Worm (Caenorhabditis elegans) whole organism, L3 larva: ENCODE data around the gene F40C5.1.

ENCODE experiments used
- R02D3.7 ChIP-seq: fragments of 150-350 bp; optimal IDR thresholded peaks from 2 replicates; lab custom pipeline; 2014; ENCODE audit warnings: missing biosample characterization, missing genetic modification characterization
- ZK546.5 ChIP-seq: sonication (generic microtip); optimal IDR thresholded peaks from 2 replicates; lab custom pipeline; 2017; ENCODE audit warnings: missing biosample characterization, missing genetic modification characterization
- ceh-16 ChIP-seq: sonication (generic microtip); optimal IDR thresholded peaks from 2 replicates; lab custom pipeline; 2017; ENCODE audit warnings: missing biosample characterization, missing genetic modification characterization
- ceh-28 ChIP-seq: fragments of 150-350 bp; optimal IDR thresholded peaks from 2 replicates; lab custom pipeline; 2014; ENCODE audit warnings: missing biosample characterization, missing genetic modification reagents, missing genetic modification characterization
- ceh-9 ChIP-seq: sonication (generic microtip); optimal IDR thresholded peaks from 2 replicates; lab custom pipeline; 2018; ENCODE audit warnings: missing biosample characterization, missing genetic modification characterization
- daf-12 ChIP-seq: fragments of 150-350 bp; optimal IDR thresholded peaks from 2 replicates; lab custom pipeline; 2014; ENCODE audit warnings: missing biosample characterization, missing genetic modification reagents, missing genetic modification characterization
- egl-27 ChIP-seq: sonication (generic microtip); optimal IDR thresholded peaks from 4 replicates; lab custom pipeline; 2017; ENCODE audit warnings: missing biosample characterization, missing genetic modification reagents, missing genetic modification characterization
- egl-5 ChIP-seq: fragments of 150-350 bp; optimal IDR thresholded peaks from 2 replicates; lab custom pipeline; 2017; ENCODE audit warnings: missing biosample characterization, missing genetic modification reagents, missing genetic modification characterization, inconsistent platforms
- elt-2 ChIP-seq: sonication (generic microtip); optimal IDR thresholded peaks from 2 replicates; lab custom pipeline; 2016; ENCODE audit warnings: missing genetic modification reagents, mild to moderate bottlenecking, missing genetic modification characterization, missing compliant biosample characterization
- elt-3 ChIP-seq, 3 experiments: fragments of 150-350 bp in 1 of 3; sonication (generic microtip) in 2 of 3; optimal IDR thresholded peaks; 2 replicates in 2 of 3; 4 replicates in 1 of 3; lab custom pipeline; 2014 to 2017; ENCODE audit warnings: missing biosample characterization in 3 of 3, missing genetic modification characterization in 3 of 3
- eor-1 ChIP-seq, 2 experiments: fragments of 150-350 bp; optimal IDR thresholded peaks; 2 replicates each; lab custom pipeline; 2014 to 2018; ENCODE audit warnings: missing biosample characterization in 2 of 2, missing genetic modification characterization in 2 of 2
- fkh-10 ChIP-seq: sonication (generic microtip); optimal IDR thresholded peaks from 2 replicates; lab custom pipeline; 2017; ENCODE audit warnings: missing biosample characterization, missing genetic modification reagents, missing genetic modification characterization
- fos-1 ChIP-seq: fragments of 150-350 bp; optimal IDR thresholded peaks from 2 replicates; lab custom pipeline; 2014; ENCODE audit warnings: missing biosample characterization, missing genetic modification characterization
- hmg-11 ChIP-seq: sonication (generic microtip); optimal IDR thresholded peaks from 2 replicates; lab custom pipeline; 2016; ENCODE audit warnings: missing genetic modification characterization, missing compliant biosample characterization
- lin-15B ChIP-seq: fragments of 150-350 bp; optimal IDR thresholded peaks from 2 replicates; lab custom pipeline; 2014; ENCODE audit warnings: missing biosample characterization, missing genetic modification characterization
- lin-39 ChIP-seq: fragments of 150-350 bp; optimal IDR thresholded peaks from 2 replicates; lab custom pipeline; 2018; ENCODE audit warnings: missing biosample characterization, missing genetic modification reagents, missing genetic modification characterization
- lsy-12 ChIP-seq: sonication (generic microtip); optimal IDR thresholded peaks from 2 replicates; lab custom pipeline; 2016; ENCODE audit warnings: mild to moderate bottlenecking, missing genetic modification characterization, missing compliant biosample characterization
- mml-1 ChIP-seq: fragments of 150-350 bp; sonication (generic microtip); optimal IDR thresholded peaks from 3 replicates; lab custom pipeline; 2014; ENCODE audit warnings: missing biosample characterization, missing genetic modification characterization
- nfya-1 ChIP-seq: sonication (generic microtip); optimal IDR thresholded peaks from 2 replicates; lab custom pipeline; 2017; ENCODE audit warnings: missing genetic modification characterization, mild to moderate bottlenecking, missing compliant biosample characterization, antibody characterized with exemption, moderate library complexity; ENCODE audit not compliant: insufficient read depth
- nhr-12 ChIP-seq: fragments of 150-350 bp; optimal IDR thresholded peaks from 2 replicates; lab custom pipeline; 2014; ENCODE audit warnings: missing biosample characterization, missing genetic modification characterization
- nhr-237 ChIP-seq: fragments of 150-350 bp; optimal IDR thresholded peaks from 2 replicates; lab custom pipeline; 2014; ENCODE audit warnings: missing biosample characterization, missing genetic modification characterization
- nhr-25 ChIP-seq: sonication (generic microtip); optimal IDR thresholded peaks from 2 replicates; lab custom pipeline; 2017; ENCODE audit warnings: missing biosample characterization, missing genetic modification characterization
- nhr-28 ChIP-seq: fragments of 150-350 bp; optimal IDR thresholded peaks from 2 replicates; lab custom pipeline; 2014; ENCODE audit warnings: missing biosample characterization, missing genetic modification characterization
- nhr-43 ChIP-seq: sonication (generic microtip); optimal IDR thresholded peaks from 2 replicates; lab custom pipeline; 2016; ENCODE audit warnings: mild to moderate bottlenecking, missing genetic modification characterization, missing compliant biosample characterization; ENCODE audit not compliant: poor library complexity, severe bottlenecking
- nhr-76 ChIP-seq: fragments of 150-350 bp; sonication (generic microtip); optimal IDR thresholded peaks from 5 replicates; lab custom pipeline; 2014; ENCODE audit warnings: missing biosample characterization, missing genetic modification characterization
- nhr-77 ChIP-seq: fragments of 150-350 bp; optimal IDR thresholded peaks from 2 replicates; lab custom pipeline; 2014; ENCODE audit warnings: missing biosample characterization, missing genetic modification characterization
- pha-4 ChIP-seq: fragments of 150-350 bp; optimal IDR thresholded peaks from 2 replicates; lab custom pipeline; 2014; ENCODE audit warnings: missing biosample characterization, missing genetic modification reagents, missing genetic modification characterization
- pqm-1 ChIP-seq: fragments of 150-350 bp; optimal IDR thresholded peaks from 2 replicates; lab custom pipeline; 2017; ENCODE audit warnings: missing biosample characterization, missing genetic modification characterization, inconsistent platforms
- sea-2 ChIP-seq: fragments of 150-350 bp; sonication (generic microtip); optimal IDR thresholded peaks from 4 replicates; lab custom pipeline; 2014; ENCODE audit warnings: missing biosample characterization, missing genetic modification reagents, missing genetic modification characterization
- snpc-4 ChIP-seq: fragments of 150-350 bp; optimal IDR thresholded peaks from 2 replicates; lab custom pipeline; 2014; ENCODE audit warnings: missing biosample characterization, missing genetic modification characterization
- tbx-2 ChIP-seq: sonication (generic microtip); optimal IDR thresholded peaks from 2 replicates; lab custom pipeline; 2016; ENCODE audit warnings: mild to moderate bottlenecking, missing genetic modification characterization, missing compliant biosample characterization
- unc-39 ChIP-seq: sonication (generic microtip); optimal IDR thresholded peaks from 4 replicates; lab custom pipeline; 2017; ENCODE audit warnings: missing biosample characterization, missing genetic modification characterization
- unc-62 ChIP-seq: fragments of 150-350 bp; sonication (generic microtip); optimal IDR thresholded peaks from 4 replicates; lab custom pipeline; 2014; ENCODE audit warnings: missing biosample characterization, missing genetic modification reagents, missing genetic modification characterization
- zag-1 ChIP-seq: fragments of 150-350 bp; optimal IDR thresholded peaks from 2 replicates; lab custom pipeline; 2014; ENCODE audit warnings: missing biosample characterization, missing genetic modification characterization
- ztf-4 ChIP-seq: fragments of 150-350 bp; optimal IDR thresholded peaks from 2 replicates; lab custom pipeline; 2014; ENCODE audit warnings: missing biosample characterization, missing genetic modification characterization

F40C5.1 gene

DNA sequence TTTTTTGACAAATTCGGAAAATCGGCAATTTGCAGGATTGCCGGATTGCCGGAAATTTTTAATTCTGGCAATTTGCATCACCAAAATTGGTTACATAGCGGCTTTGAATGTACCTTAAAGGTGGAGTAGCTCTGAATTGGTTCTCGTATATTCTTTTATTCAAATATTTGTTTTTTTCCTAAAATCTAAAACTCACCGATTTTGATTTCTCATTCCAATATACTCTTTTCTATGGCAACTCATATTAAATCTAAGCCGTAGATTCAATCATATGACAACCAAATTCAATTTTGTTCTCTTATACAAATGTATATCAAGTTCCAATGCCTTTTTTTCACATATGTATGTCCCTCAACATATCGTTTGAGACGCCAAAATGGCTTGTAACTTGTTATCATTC lies 23.0 kb upstream of the F40C5.1 start, which contains the start of gene sri-21:
sri-21 (plus strand) TSS at position 301 of the 400 bp plus-strand sequence.
- no peak for TF ChIP-seq unc-39 (tag; lab: Kevin White, UChicago)
- TF ChIP-seq ceh-16 (tag; lab: Kevin White, UChicago), result no peak
- no peak for TF ChIP-seq lin-39
- no peak for TF ChIP-seq daf-12 (tag; lab: Kevin White, UChicago)
- TF ChIP-seq, all 47 proteins: peak for 0

ce11 chrV:3551765-3552164 lies 20.7 kb upstream of the F40C5.1 start, which contains the start of gene grl-28:
TSS of gene grl-28 (minus strand) at chrV:3551865.
- TF ChIP-seq nhr-28 (tag; lab: Kevin White, UChicago), result no peak
- TF ChIP-seq elt-3 (tag; optimal IDR thresholded peaks at IDR 0.05; lab: Kevin White, UChicago), result no peak
- no peak for TF ChIP-seq fkh-10 (GFP tag; lab: Kevin White, UChicago)
- TF ChIP-seq ztf-4 (tag; lab: Kevin White, UChicago), result no peak

ce11 chrV:3552740-3553469 lies 19.6 kb upstream of the F40C5.1 start, which contains the start of gene T24A6.20:
TSS of gene T24A6.20 (plus strand) at chrV:3553134.
- no peak for TF ChIP-seq ceh-9
- TF ChIP-seq lin-15B (tag; lab: Kevin White, UChicago), result no peak
- TF ChIP-seq pqm-1 (tag; lab: Kevin White, UChicago), result peak; percentile 17
- TF ChIP-seq egl-27 (tag; lab: Kevin White, UChicago), result no peak
- no peak for TF ChIP-seq nhr-76
- TF ChIP-seq elt-2, result peak; percentile 78
- TF ChIP-seq nhr-77 (tag; lab: Kevin White, UChicago), result no peak
- TF ChIP-seq nhr-43 (tag; lab: Kevin White, UChicago), result no peak
- no peak for TF ChIP-seq egl-5
- no peak for TF ChIP-seq pha-4 (tag; lab: Kevin White, UChicago)
- TF ChIP-seq zag-1 (tag; lab: Kevin White, UChicago), result no peak
- TF ChIP-seq sea-2 (GFP tag; lab: Kevin White, UChicago), result no peak
- no peak for TF ChIP-seq unc-62 (GFP tag; lab: Kevin White, UChicago)
- no peak for TF ChIP-seq hmg-11
- TF ChIP-seq nfya-1 (tag; lab: Kevin White, UChicago), result no peak
- no peak for TF ChIP-seq fos-1 (tag; lab: Kevin White, UChicago)

ce11 chrV:3554869-3555268 lies 17.6 kb upstream of the F40C5.1 start, which contains the start of gene grl-29:
TSS of gene grl-29 (minus strand) at chrV:3555236.
- TF ChIP-seq lsy-12 (no peak), ztf-4 (tag; lab: Kevin White, UChicago) (no peak), nhr-28 (tag; lab: Kevin White, UChicago) (no peak), nhr-25 (tag; lab: Kevin White, UChicago) (no peak), zag-1 (tag; lab: Kevin White, UChicago) (no peak), nhr-43 (tag; lab: Kevin White, UChicago) (no peak)

- TF ChIP-seq nhr-43 (tag; lab: Kevin White, UChicago) (no peak), egl-5 (no peak), egl-27 (tag; lab: Kevin White, UChicago) (no peak), ceh-16 (tag; lab: Kevin White, UChicago) (no peak), mml-1 (tag; lab: Kevin White, UChicago) (no peak), nhr-77 (tag; lab: Kevin White, UChicago) (no peak), nhr-25 (tag; lab: Kevin White, UChicago) (no peak), sea-2 (GFP tag; lab: Kevin White, UChicago) (no peak), unc-39 (tag; lab: Kevin White, UChicago) (no peak), ceh-28 (no peak), eor-1 (tag; optimal IDR thresholded peaks at IDR 0.05; lab: Kevin White, UChicago) (no peak), hmg-11 (no peak)
These were observed 16.5 kb upstream of the F40C5.1 start, which contains the start of gene grl-30 for ce11 chrV:3555986-3556385. TSS of gene grl-30 (plus strand) at chrV:3556286.

- no peak for TF ChIP-seq lsy-12
- no peak for TF ChIP-seq elt-3 (tag; optimal IDR thresholded peaks at IDR 0.05; lab: Kevin White, UChicago)
- no peak for TF ChIP-seq nhr-12 (tag; lab: Kevin White, UChicago)
- no peak for TF ChIP-seq ZK546.5
- TF ChIP-seq pqm-1 (tag; lab: Kevin White, UChicago), result no peak
- no peak for TF ChIP-seq nhr-237 (tag; lab: Kevin White, UChicago)
- TF ChIP-seq ztf-4 (tag; lab: Kevin White, UChicago), result no peak
- TF ChIP-seq R02D3.7 (tag; lab: Kevin White, UChicago), result no peak
- TF ChIP-seq nhr-76, result no peak
- TF ChIP-seq hmg-11, result no peak
- no peak for TF ChIP-seq tbx-2 (tag; lab: Kevin White, UChicago)
- TF ChIP-seq mml-1 (tag; lab: Kevin White, UChicago), result no peak
- TF ChIP-seq nhr-28 (tag; lab: Kevin White, UChicago), result no peak
- no peak for TF ChIP-seq lin-15B (tag; lab: Kevin White, UChicago)
- TF ChIP-seq egl-27 (tag; lab: Kevin White, UChicago), result no peak
- TF ChIP-seq snpc-4 (tag; lab: Kevin White, UChicago), result no peak
- TF ChIP-seq ceh-9, result no peak
These were observed 15.1 kb upstream of the F40C5.1 start, which contains the start of gene grl-31 for ce11 chrV:3557422-3557821. TSS of gene grl-31 (minus strand) at chrV:3557778.
